Worm (Caenorhabditis elegans) whole organism, L1 larva: Measurements from ENCODE around the gene nhr-12.

Experiments
- C04F5.9 ChIP-seq: sonication (generic microtip); optimal IDR thresholded peaks from 2 replicates; lab custom pipeline; 2016; ENCODE audit warnings: missing genetic modification characterization, missing compliant biosample characterization
- C34B4.2 ChIP-seq: sonication (generic microtip); optimal IDR thresholded peaks from 2 replicates; lab custom pipeline; 2017; ENCODE audit warnings: mild to moderate bottlenecking, missing genetic modification characterization, missing compliant biosample characterization
- F16B12.6 ChIP-seq: fragments of 150-350 bp; optimal IDR thresholded peaks from 2 replicates; lab custom pipeline; 2014; ENCODE audit warnings: missing biosample characterization, missing genetic modification characterization
- alr-1 ChIP-seq: fragments of 200-800 bp; sonication (Bioruptor generic); optimal IDR thresholded peaks from 2 replicates; lab custom pipeline; 2018; ENCODE audit warnings: borderline replicate concordance, mild to moderate bottlenecking, missing genetic modification characterization, missing compliant biosample characterization
- blmp-1 ChIP-seq: fragments of 150-350 bp; optimal IDR thresholded peaks from 2 replicates; lab custom pipeline; 2014; ENCODE audit warnings: missing biosample characterization, missing genetic modification characterization
- ceh-63 ChIP-seq: fragments of 200-800 bp; sonication (Bioruptor generic); optimal IDR thresholded peaks from 2 replicates; lab custom pipeline; 2018; ENCODE audit warnings: mild to moderate bottlenecking, missing genetic modification characterization, missing compliant biosample characterization
- ceh-88 ChIP-seq: fragments of 200-800 bp; sonication (Bioruptor generic); IDR thresholded peaks from 2 replicates; pipeline ENCODE4 v1.3.6; 2022; ENCODE audit warnings: missing genetic modification characterization, missing compliant biosample characterization
- dpl-1 ChIP-seq, 3 experiments: fragments of 150-350 bp in 2 of 3; sonication (generic microtip) in 1 of 3; optimal IDR thresholded peaks; 2 replicates each; lab custom pipeline; 2014 to 2017; ENCODE audit warnings: missing biosample characterization in 3 of 3, missing genetic modification characterization in 3 of 3, missing genetic modification reagents in 3 of 3
- efl-1 ChIP-seq, 4 experiments: fragments of 150-350 bp; optimal IDR thresholded peaks in 3 of 4; peaks in 1 of 4; 1 replicate in 1 of 4; 2 replicates in 3 of 4; lab custom pipeline; 2014; ENCODE audit warnings: missing biosample characterization in 2 of 4, missing genetic modification characterization in 2 of 4, missing genetic modification reagents in 2 of 4
- egl-13 ChIP-seq: sonication (generic microtip); optimal IDR thresholded peaks from 2 replicates; lab custom pipeline; 2016; ENCODE audit warnings: missing genotype, missing genetic modification reagents, missing genetic modification characterization, missing compliant biosample characterization
- elt-2 ChIP-seq: sonication (generic microtip); optimal IDR thresholded peaks from 2 replicates; lab custom pipeline; 2016; ENCODE audit warnings: missing genetic modification characterization, mild to moderate bottlenecking, inconsistent platforms, missing compliant biosample characterization, missing genetic modification reagents
- elt-3 ChIP-seq, 6 experiments: fragments of 150-350 bp in 1 of 6; sonication (generic microtip); optimal IDR thresholded peaks; 2 replicates each; lab custom pipeline; 2017 to 2018; ENCODE audit warnings: missing biosample characterization in 6 of 6, missing genetic modification characterization in 6 of 6, inconsistent platforms in 1 of 6
- fkh-4 ChIP-seq: sonication (generic microtip); optimal IDR thresholded peaks from 2 replicates; lab custom pipeline; 2016; ENCODE audit warnings: missing compliant biosample characterization, missing genetic modification characterization, borderline replicate concordance
- fkh-8 ChIP-seq: sonication (generic microtip); optimal IDR thresholded peaks from 2 replicates; lab custom pipeline; 2016; ENCODE audit warnings: mild to moderate bottlenecking, missing genetic modification characterization, missing compliant biosample characterization
- fos-1 ChIP-seq: fragments of 150-350 bp; optimal IDR thresholded peaks from 2 replicates; lab custom pipeline; 2014; ENCODE audit warnings: missing biosample characterization, missing genetic modification characterization
- grh-1 ChIP-seq: fragments of 200-800 bp; sonication (Bioruptor generic); IDR thresholded peaks from 2 replicates; pipeline ENCODE4 v1.3.6; 2022; ENCODE audit warnings: missing genetic modification reagents, missing genetic modification characterization, missing compliant biosample characterization
- hlh-17 ChIP-seq: fragments of 200-800 bp; sonication (Bioruptor generic); optimal IDR thresholded peaks from 2 replicates; lab custom pipeline; 2018; ENCODE audit warnings: missing genetic modification characterization, mild to moderate bottlenecking, missing compliant biosample characterization, moderate library complexity, borderline replicate concordance
- hlh-4 ChIP-seq: sonication (generic microtip); optimal IDR thresholded peaks from 2 replicates; lab custom pipeline; 2016; ENCODE audit warnings: mild to moderate bottlenecking, missing genetic modification characterization, missing compliant biosample characterization
- hpl-2 ChIP-seq: fragments of 150-350 bp; optimal IDR thresholded peaks from 2 replicates; lab custom pipeline; 2014; ENCODE audit warnings: missing biosample characterization, missing genetic modification reagents, missing genetic modification characterization
- irx-1 ChIP-seq: sonication (generic microtip); optimal IDR thresholded peaks from 2 replicates; lab custom pipeline; 2016; ENCODE audit warnings: missing genetic modification characterization, missing compliant biosample characterization
- isw-1 ChIP-seq: fragments of 200-800 bp; sonication (Bioruptor generic); IDR thresholded peaks from 2 replicates; pipeline ENCODE4 v1.3.6; 2022; ENCODE audit warnings: missing genetic modification characterization, missing compliant biosample characterization
- jun-1 ChIP-seq: fragments of 150-350 bp; optimal IDR thresholded peaks from 2 replicates; lab custom pipeline; 2014; ENCODE audit warnings: missing biosample characterization, missing genetic modification reagents, missing genetic modification characterization
- lin-14 ChIP-seq: fragments of 200-800 bp; sonication (Bioruptor generic); optimal IDR thresholded peaks from 2 replicates; lab custom pipeline; 2018; ENCODE audit warnings: mild to moderate bottlenecking, missing genetic modification characterization, moderate library complexity, missing compliant biosample characterization
- lin-15B ChIP-seq: fragments of 150-350 bp; sonication (generic microtip); optimal IDR thresholded peaks from 3 replicates; lab custom pipeline; 2014; ENCODE audit warnings: missing biosample characterization, missing genetic modification characterization
- lin-39 ChIP-seq: fragments of 150-350 bp; optimal IDR thresholded peaks from 2 replicates; lab custom pipeline; 2014; ENCODE audit warnings: missing biosample characterization, missing genetic modification reagents, missing genetic modification characterization
- lsy-2 ChIP-seq, 2 experiments: fragments of 150-350 bp; optimal IDR thresholded peaks; 2 replicates each; lab custom pipeline; 2014; ENCODE audit warnings: missing biosample characterization in 2 of 2, missing genetic modification characterization in 2 of 2
- mep-1 ChIP-seq: fragments of 150-350 bp; optimal IDR thresholded peaks from 2 replicates; lab custom pipeline; 2014; ENCODE audit warnings: missing biosample characterization, missing genetic modification characterization
- nhr-11 ChIP-seq: fragments of 150-350 bp; optimal IDR thresholded peaks from 2 replicates; lab custom pipeline; 2014; ENCODE audit warnings: missing biosample characterization, missing genetic modification characterization
- nhr-19 ChIP-seq: fragments of 200-800 bp; sonication (Bioruptor generic); conservative IDR thresholded peaks from 2 replicates; pipeline ENCODE4 v1.3.6; 2022; ENCODE audit warnings: missing genetic modification characterization, missing compliant biosample characterization
- nhr-20 ChIP-seq: sonication (generic microtip); optimal IDR thresholded peaks from 2 replicates; lab custom pipeline; 2016; ENCODE audit warnings: mild to moderate bottlenecking, missing genetic modification characterization, missing compliant biosample characterization
- nhr-71 ChIP-seq: sonication (generic microtip); optimal IDR thresholded peaks from 2 replicates; lab custom pipeline; 2016; ENCODE audit warnings: mild to moderate bottlenecking, missing genetic modification characterization, moderate library complexity, missing compliant biosample characterization
- nhr-76 ChIP-seq: sonication (generic microtip); optimal IDR thresholded peaks from 2 replicates; lab custom pipeline; 2017; ENCODE audit warnings: missing biosample characterization, missing genetic modification characterization
- nhr-85 ChIP-seq: sonication (generic microtip); peaks from one replicate; lab custom pipeline; 2016; ENCODE audit warnings: missing genetic modification characterization, inconsistent platforms, missing compliant biosample characterization
- nhr-90 ChIP-seq: sonication (generic microtip); optimal IDR thresholded peaks from 2 replicates; lab custom pipeline; 2016; ENCODE audit warnings: mild to moderate bottlenecking, missing genetic modification characterization, missing compliant biosample characterization; ENCODE audit not compliant: poor library complexity
- pax-3 ChIP-seq: fragments of 200-800 bp; sonication (Bioruptor generic); optimal IDR thresholded peaks from 2 replicates; lab custom pipeline; 2018; ENCODE audit warnings: mild to moderate bottlenecking, missing genetic modification characterization, moderate library complexity, missing compliant biosample characterization
- pqm-1 ChIP-seq: sonication (generic microtip); optimal IDR thresholded peaks from 3 replicates; lab custom pipeline; 2017; ENCODE audit warnings: missing biosample characterization, missing genetic modification characterization
- rnt-1 ChIP-seq: sonication (generic microtip); optimal IDR thresholded peaks from 2 replicates; lab custom pipeline; 2016; ENCODE audit warnings: mild to moderate bottlenecking, missing genetic modification characterization, moderate library complexity, missing compliant biosample characterization
- skn-1 ChIP-seq: fragments of 150-350 bp; optimal IDR thresholded peaks from 2 replicates; lab custom pipeline; 2014; ENCODE audit warnings: missing biosample characterization, missing genetic modification characterization
- snu-23 ChIP-seq: sonication (generic microtip); optimal IDR thresholded peaks from 2 replicates; lab custom pipeline; 2016; ENCODE audit warnings: missing genetic modification characterization, missing compliant biosample characterization
- sptf-1 ChIP-seq: fragments of 150-350 bp; optimal IDR thresholded peaks from 2 replicates; lab custom pipeline; 2014; ENCODE audit warnings: missing biosample characterization, missing genetic modification characterization
- sup-37 ChIP-seq: fragments of 200-800 bp; sonication (Bioruptor generic); optimal IDR thresholded peaks from 2 replicates; lab custom pipeline; 2018; ENCODE audit warnings: mild to moderate bottlenecking, missing genetic modification characterization, missing compliant biosample characterization
- swsn-7 ChIP-seq: sonication (generic microtip); optimal IDR thresholded peaks from 2 replicates; lab custom pipeline; 2016; ENCODE audit warnings: missing genetic modification characterization, missing compliant biosample characterization
- tbx-2 ChIP-seq: sonication (generic microtip); optimal IDR thresholded peaks from 2 replicates; lab custom pipeline; 2016; ENCODE audit warnings: missing genetic modification characterization, missing compliant biosample characterization
- unc-86 ChIP-seq: sonication (generic microtip); optimal IDR thresholded peaks from 2 replicates; lab custom pipeline; 2016; ENCODE audit warnings: missing genetic modification characterization, missing compliant biosample characterization
- ztf-4 ChIP-seq: fragments of 150-350 bp; optimal IDR thresholded peaks from 2 replicates; lab custom pipeline; 2014; ENCODE audit warnings: missing biosample characterization, missing genetic modification characterization

nhr-12 gene

DNA sequence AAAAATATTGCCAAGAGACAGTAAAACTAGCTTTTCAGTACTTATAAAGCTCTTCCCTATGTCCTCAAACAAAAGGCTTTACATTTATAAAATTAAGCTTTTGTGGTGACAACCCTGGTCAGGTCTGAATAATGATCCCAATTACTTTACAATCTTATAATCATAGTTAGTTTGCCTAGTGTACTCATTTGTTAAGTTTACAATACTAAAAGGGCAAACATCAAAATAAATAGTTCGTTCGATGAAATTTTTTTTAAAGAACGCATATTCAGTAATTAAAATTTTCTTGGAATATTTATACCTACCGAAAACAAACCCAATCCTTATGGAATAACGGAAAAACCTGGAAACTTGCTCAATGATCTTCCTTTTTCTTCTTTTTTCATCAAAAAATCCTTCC is 25.1 kb downstream of the nhr-12 start:
- no peak for TF ChIP-seq fkh-4 (tag; lab: Kevin White, UChicago)
- TF ChIP-seq nhr-90 (tag; lab: Kevin White, UChicago): no peak
- TF ChIP-seq ceh-88 (GFP tag; lab: Robert Waterston, UW): no peak
- TF ChIP-seq elt-2 (tag; lab: Kevin White, UChicago): no peak
- TF ChIP-seq fos-1 (tag; lab: Kevin White, UChicago): no peak
- no peak for TF ChIP-seq lin-39
- TF ChIP-seq grh-1 (GFP tag; lab: Robert Waterston, UW): no peak
- no peak for TF ChIP-seq unc-86 (tag; lab: Kevin White, UChicago)
- no peak for TF ChIP-seq isw-1 (GFP tag; lab: Robert Waterston, UW)
- TF ChIP-seq F16B12.6 (tag; lab: Kevin White, UChicago): no peak
- no peak for TF ChIP-seq irx-1
- TF ChIP-seq hlh-4: no peak

DNA sequence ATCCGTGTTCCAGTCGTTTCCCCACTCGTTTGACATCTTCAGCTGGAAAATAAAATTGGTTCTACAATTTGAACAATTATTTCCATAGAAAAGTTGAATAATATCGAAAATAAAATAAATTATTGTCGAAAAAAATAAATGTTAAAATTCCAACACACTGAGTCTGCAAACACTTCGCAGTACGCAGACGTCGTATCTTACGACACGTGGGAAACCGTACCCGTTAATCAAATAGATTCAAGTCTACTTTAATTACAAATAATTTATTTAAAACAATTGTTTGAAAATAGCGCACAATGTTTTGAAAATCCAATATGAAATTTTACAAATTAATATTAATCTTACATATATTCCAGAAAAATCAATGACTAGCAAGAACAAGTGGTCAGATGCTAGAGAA is 29.0 kb downstream of the nhr-12 start, which contains the start of gene yif-1:
Gene yif-1, minus strand, starts transcription at position 42 of the 400 bp plus-strand sequence.
- TF ChIP-seq fkh-8 (no peak), lin-14 (GFP tag; lab: Kevin White, UChicago) (peak; percentile 15), F16B12.6 (tag; lab: Kevin White, UChicago) (peak; percentile 82), nhr-11 (tag; lab: Kevin White, UChicago) (no peak), C04F5.9 (tag; lab: Kevin White, UChicago) (no peak), dpl-1 (GFP tag; optimal IDR thresholded peaks at IDR 0.05; lab: Kevin White, UChicago) (peak in 2 of 3 experiments; percentile 30 to 54), sup-37 (GFP tag; lab: Kevin White, UChicago) (no peak), swsn-7 (tag; lab: Kevin White, UChicago) (no peak), hlh-4 (no peak), nhr-76 (tag; lab: Kevin White, UChicago) (no peak), pqm-1 (tag; lab: Kevin White, UChicago) (no peak), ceh-63 (GFP tag; lab: Kevin White, UChicago) (no peak), nhr-20 (tag; lab: Kevin White, UChicago) (peak; percentile 15), lsy-2 (tag; optimal IDR thresholded peaks at IDR 0.05; lab: Kevin White, UChicago) (peak; percentile 58 to 93), jun-1 (no peak), hpl-2 (no peak), blmp-1 (tag; lab: Kevin White, UChicago) (peak; percentile 19), skn-1 (tag; lab: Kevin White, UChicago) (peak; percentile 11), tbx-2 (tag; lab: Kevin White, UChicago) (no peak), efl-1 (optimal IDR thresholded peaks at IDR 0.05; lab: Kevin White, UChicago) (peak; percentile 23 to 34), efl-1 (GFP tag; optimal IDR thresholded peaks at IDR 0.05 in 1 of 2; lab: Kevin White, UChicago) (peak; percentile 31 to 90), rnt-1 (tag; lab: Kevin White, UChicago) (no peak), elt-2 (tag; lab: Kevin White, UChicago) (no peak), mep-1 (tag; lab: Kevin White, UChicago) (peak; percentile 58), snu-23 (GFP tag; lab: Kevin White, UChicago) (peak; percentile 24), nhr-85 (tag; lab: Kevin White, UChicago) (no peak), lin-15B (tag; lab: Kevin White, UChicago) (no peak), hlh-17 (GFP tag; lab: Kevin White, UChicago) (no peak), pax-3 (tag; lab: Kevin White, UChicago) (no peak), elt-3 (tag; optimal IDR thresholded peaks at IDR 0.05; lab: Kevin White, UChicago) (no peak), nhr-71 (tag; lab: Kevin White, UChicago) (peak; percentile 43)

DNA sequence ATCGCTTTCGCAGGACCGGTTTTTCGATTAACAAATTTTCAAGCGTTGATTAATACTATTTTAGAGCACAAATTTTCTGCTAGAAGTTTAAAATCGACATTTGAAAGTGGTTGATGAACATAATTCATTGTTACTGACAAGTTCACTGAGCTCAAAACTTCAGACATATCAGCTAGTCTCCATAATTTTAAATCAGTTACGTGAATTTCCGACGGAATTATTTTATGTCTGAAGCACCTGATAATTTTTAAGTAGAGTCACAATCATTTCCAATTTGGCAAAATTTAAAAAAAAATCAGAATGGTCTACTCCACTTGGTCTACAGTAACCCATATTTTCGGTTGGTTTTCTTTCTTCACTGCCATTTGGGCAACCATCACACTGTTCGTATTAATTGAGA is 32.0 kb downstream of the nhr-12 start, which contains the start of gene str-118:
Gene str-118, plus strand, starts transcription at position 301 of the 400 bp plus-strand sequence.
- TF ChIP-seq nhr-76 (tag; lab: Kevin White, UChicago) (no peak), ceh-88 (GFP tag; lab: Robert Waterston, UW) (no peak), C34B4.2 (tag; lab: Kevin White, UChicago) (no peak), fkh-8 (no peak), ztf-4 (tag; lab: Kevin White, UChicago) (no peak), sptf-1 (tag; lab: Kevin White, UChicago) (no peak), irx-1 (no peak), fkh-4 (tag; lab: Kevin White, UChicago) (no peak), egl-13 (tag; lab: Kevin White, UChicago) (no peak), nhr-19 (GFP tag; lab: Robert Waterston, UW) (no peak), nhr-85 (tag; lab: Kevin White, UChicago) (no peak), nhr-90 (tag; lab: Kevin White, UChicago) (no peak), lsy-2 (tag; optimal IDR thresholded peaks at IDR 0.05; lab: Kevin White, UChicago) (no peak), jun-1 (no peak), alr-1 (tag; lab: Kevin White, UChicago) (no peak), rnt-1 (tag; lab: Kevin White, UChicago) (no peak)
